Fruit fly (Drosophila melanogaster) whole organism, embryonic: ENCODE results near the gene orb.

Source experiments
- Ada2b ChIP-seq: fragments of 200-800 bp; sonication (Bioruptor generic); IDR thresholded peaks from 2 replicates; pipeline ENCODE4 v1.3.6; 2022; ENCODE audit warnings: missing biosample characterization, missing genetic modification characterization
- Blimp-1 ChIP-seq: fragments of 200-800 bp; sonication (Bioruptor generic); optimal IDR thresholded peaks from 3 replicates; lab custom pipeline; 2018; ENCODE audit warnings: missing biosample characterization, missing genetic modification characterization, mild to moderate bottlenecking, moderate library complexity, missing genetic modification reagents
- CG10654 ChIP-seq: fragments of 200-800 bp; sonication (Bioruptor generic); optimal IDR thresholded peaks from 2 replicates; lab custom pipeline; 2016; ENCODE audit warnings: missing biosample characterization, missing genetic modification characterization
- CG11247 ChIP-seq: fragments of 200-800 bp; sonication (Bioruptor generic); IDR thresholded peaks from 2 replicates; pipeline ENCODE4 v1.3.6; 2022; ENCODE audit warnings: missing biosample characterization, missing genetic modification characterization
- CG12299 ChIP-seq: fragments of 200-800 bp; sonication (Bioruptor generic); optimal IDR thresholded peaks from 2 replicates; lab custom pipeline; 2018; ENCODE audit warnings: missing biosample characterization, mild to moderate bottlenecking, missing genetic modification characterization
- CG12769 ChIP-seq: fragments of 200-800 bp; sonication (Bioruptor generic); optimal IDR thresholded peaks from 2 replicates; lab custom pipeline; 2019; ENCODE audit warnings: missing biosample characterization, mild to moderate bottlenecking, missing genetic modification characterization, moderate library complexity
- CG12942 ChIP-seq: fragments of 200-800 bp; sonication (Bioruptor generic); optimal IDR thresholded peaks from 3 replicates; lab custom pipeline; 2016; ENCODE audit warnings: missing biosample characterization, missing genetic modification characterization
- CG14667 ChIP-seq: fragments of 200-800 bp; sonication (Bioruptor generic); IDR thresholded peaks from 2 replicates; pipeline ENCODE4 v1.3.6; 2022; ENCODE audit warnings: missing biosample characterization, missing genetic modification characterization
- CG1529 ChIP-seq: fragments of 200-800 bp; sonication (Bioruptor generic); optimal IDR thresholded peaks from 3 replicates; lab custom pipeline; 2018; ENCODE audit warnings: missing biosample characterization, missing genetic modification characterization
- CG1603 ChIP-seq: fragments of 200-800 bp; sonication (Bioruptor generic); optimal IDR thresholded peaks from 2 replicates; lab custom pipeline; 2019; ENCODE audit warnings: missing biosample characterization, mild to moderate bottlenecking, missing genetic modification characterization, moderate library complexity
- CG16815 ChIP-seq: fragments of 200-800 bp; sonication (Bioruptor generic); optimal IDR thresholded peaks from 3 replicates; lab custom pipeline; 2017; ENCODE audit warnings: missing biosample characterization, mild to moderate bottlenecking, missing genetic modification characterization
- CG17829 ChIP-seq: fragments of 200-800 bp; optimal IDR thresholded peaks from 2 replicates; lab custom pipeline; 2019; ENCODE audit warnings: missing biosample characterization, mild to moderate bottlenecking, missing genetic modification characterization, moderate library complexity
- CG18476 ChIP-seq: fragments of 200-800 bp; sonication (Bioruptor generic); optimal IDR thresholded peaks from 2 replicates; lab custom pipeline; 2016; ENCODE audit warnings: missing biosample characterization, mild to moderate bottlenecking, missing genetic modification characterization
- CG3281 ChIP-seq: fragments of 200-800 bp; sonication (Bioruptor generic); optimal IDR thresholded peaks from 3 replicates; lab custom pipeline; 2017; ENCODE audit warnings: missing biosample characterization, mild to moderate bottlenecking, missing genetic modification characterization
- CG4282 ChIP-seq: fragments of 200-800 bp; sonication (Bioruptor generic); optimal IDR thresholded peaks from 2 replicates; lab custom pipeline; 2016; ENCODE audit warnings: missing biosample characterization, missing genetic modification characterization
- CG6683 ChIP-seq: fragments of 200-800 bp; sonication (Bioruptor generic); optimal IDR thresholded peaks from 2 replicates; lab custom pipeline; 2017; ENCODE audit warnings: missing biosample characterization, mild to moderate bottlenecking, missing genetic modification characterization, missing genetic modification reagents
- CG6765 ChIP-seq: fragments of 200-800 bp; sonication (Bioruptor generic); optimal IDR thresholded peaks from 3 replicates; lab custom pipeline; 2017; ENCODE audit warnings: missing biosample characterization, mild to moderate bottlenecking, missing genetic modification characterization
- CG6791 ChIP-seq: fragments of 200-800 bp; sonication (Bioruptor generic); IDR thresholded peaks from 3 replicates; pipeline ENCODE4 v1.3.6; 2022; ENCODE audit warnings: missing biosample characterization, missing genetic modification characterization; ENCODE audit not compliant: partially characterized antibody
- CG8290 ChIP-seq, 3 experiments: fragments of 200-800 bp; sonication (Bioruptor generic); optimal IDR thresholded peaks; 2 replicates each; lab custom pipeline; 2016 to 2019; ENCODE audit warnings: missing biosample characterization in 3 of 3, missing genetic modification characterization in 3 of 3, mild to moderate bottlenecking in 2 of 3, moderate library complexity in 1 of 3
- CTCF ChIP-seq: fragments of 200-800 bp; sonication (Bioruptor generic); optimal IDR thresholded peaks from 2 replicates; lab custom pipeline; 2017; ENCODE audit warnings: missing biosample characterization, mild to moderate bottlenecking, missing genetic modification characterization, moderate library complexity
- Dfd ChIP-seq, 2 experiments: fragments of >200 bp; optimal IDR thresholded peaks; 2 replicates each; lab custom pipeline; 2017; ENCODE audit warnings: missing biosample characterization in 2 of 2, missing genetic modification characterization in 2 of 2
- Dp ChIP-seq: fragments of 200-800 bp; sonication (Bioruptor generic); optimal IDR thresholded peaks from 2 replicates; lab custom pipeline; 2018; ENCODE audit warnings: missing biosample characterization, mild to moderate bottlenecking, missing genetic modification characterization, moderate library complexity
- HLH4C ChIP-seq: fragments of 200-800 bp; sonication (Bioruptor generic); IDR thresholded peaks from 3 replicates; pipeline ENCODE4 v1.3.6; 2022; ENCODE audit warnings: missing biosample characterization, missing genetic modification characterization; ENCODE audit not compliant: partially characterized antibody
- Hr78 ChIP-seq, 2 experiments: fragments of 200-800 bp in 1 of 2; fragments of >200 bp in 1 of 2; sonication (Bioruptor generic) in 1 of 2; optimal IDR thresholded peaks; 2 replicates each; lab custom pipeline; 2017 to 2019; ENCODE audit warnings: missing biosample characterization in 2 of 2, missing genetic modification characterization in 2 of 2, mild to moderate bottlenecking in 1 of 2, moderate library complexity in 1 of 2
- Lhr ChIP-seq: fragments of 200-800 bp; sonication (Bioruptor generic); optimal IDR thresholded peaks from 3 replicates; lab custom pipeline; 2017; ENCODE audit warnings: mild to moderate bottlenecking, missing biosample characterization, missing genetic modification reagents, missing genetic modification characterization
- NfI ChIP-seq: fragments of 200-800 bp; sonication (Bioruptor generic); optimal IDR thresholded peaks from 3 replicates; lab custom pipeline; 2018; ENCODE audit warnings: missing biosample characterization, mild to moderate bottlenecking, missing genetic modification characterization, moderate library complexity
- Spps ChIP-seq: fragments of 200-800 bp; sonication (Bioruptor generic); optimal IDR thresholded peaks from 2 replicates; lab custom pipeline; 2018; ENCODE audit warnings: missing biosample characterization, mild to moderate bottlenecking, missing genetic modification characterization
- Sry-δ ChIP-seq: fragments of 200-800 bp; sonication (Bioruptor generic); optimal IDR thresholded peaks from 2 replicates; lab custom pipeline; 2016; ENCODE audit warnings: missing biosample characterization, missing genetic modification characterization
- al ChIP-seq: fragments of 200-800 bp; sonication (Bioruptor generic); IDR thresholded peaks from 2 replicates; pipeline ENCODE4 v1.3.6; 2022; ENCODE audit warnings: missing biosample characterization, missing genetic modification characterization
- caup ChIP-seq: fragments of 200-800 bp; sonication (Bioruptor generic); optimal IDR thresholded peaks from 3 replicates; lab custom pipeline; 2017; ENCODE audit warnings: missing biosample characterization, mild to moderate bottlenecking, missing genetic modification characterization, moderate library complexity; ENCODE audit not compliant: severe bottlenecking
- danr ChIP-seq: fragments of 200-800 bp; sonication (Bioruptor generic); IDR thresholded peaks from 2 replicates; pipeline ENCODE4 v1.3.6; 2022; ENCODE audit warnings: missing biosample characterization, missing genetic modification characterization
- dysf ChIP-seq: fragments of 200-800 bp; sonication (Bioruptor generic); IDR thresholded peaks from 3 replicates; pipeline ENCODE4 v1.3.6; 2022; ENCODE audit warnings: missing biosample characterization, missing genetic modification characterization
- grau ChIP-seq: fragments of 200-800 bp; optimal IDR thresholded peaks from 3 replicates; lab custom pipeline; 2019; ENCODE audit warnings: missing biosample characterization, mild to moderate bottlenecking, missing genetic modification characterization, moderate library complexity
- hkb ChIP-seq, 2 experiments: fragments of 200-800 bp in 1 of 2; fragments of >200 bp in 1 of 2; sonication (Bioruptor generic) in 1 of 2; IDR thresholded peaks in 1 of 2; optimal IDR thresholded peaks in 1 of 2; 2 replicates each; pipeline versions ENCODE4 v1.3.6 to Lab custom; 2017 to 2022; ENCODE audit warnings: missing biosample characterization in 1 of 2, missing genetic modification characterization in 1 of 2
- lov ChIP-seq, 2 experiments: fragments of 200-800 bp in 1 of 2; fragments of >200 bp in 1 of 2; sonication (Bioruptor generic) in 1 of 2; IDR thresholded peaks in 1 of 2; optimal IDR thresholded peaks in 1 of 2; 2 replicates in 1 of 2; 3 replicates in 1 of 2; pipeline versions ENCODE4 v1.3.6 to Lab custom; 2017 to 2022; ENCODE audit warnings: missing biosample characterization in 1 of 2, missing genetic modification characterization in 1 of 2
- luna ChIP-seq: fragments of 200-800 bp; sonication (Bioruptor generic); optimal IDR thresholded peaks from 2 replicates; lab custom pipeline; 2016; ENCODE audit warnings: missing biosample characterization, missing genetic modification characterization
- nerfin-1 ChIP-seq: fragments of 200-800 bp; sonication (Bioruptor generic); optimal IDR thresholded peaks from 3 replicates; lab custom pipeline; 2019; ENCODE audit warnings: missing biosample characterization, mild to moderate bottlenecking, missing genetic modification characterization, moderate library complexity
- pho ChIP-seq: fragments of 200-800 bp; sonication (Bioruptor generic); optimal IDR thresholded peaks from 2 replicates; lab custom pipeline; 2016; ENCODE audit warnings: missing biosample characterization, missing genetic modification characterization
- pnt ChIP-seq: fragments of 200-800 bp; sonication (Bioruptor generic); optimal IDR thresholded peaks from 3 replicates; lab custom pipeline; 2016; ENCODE audit warnings: missing biosample characterization, missing genetic modification characterization
- prd ChIP-seq, 3 experiments: fragments of >200 bp in 2 of 3; fragments of 200-800 bp in 1 of 3; sonication (Bioruptor generic) in 1 of 3; optimal IDR thresholded peaks in 2 of 3; IDR thresholded peaks in 1 of 3; 2 replicates in 2 of 3; 3 replicates in 1 of 3; pipeline versions ENCODE4 v1.3.6 to Lab custom; 2017 to 2022; ENCODE audit warnings: missing biosample characterization in 1 of 3, missing genetic modification characterization in 1 of 3
- repo ChIP-seq: fragments of 200-800 bp; sonication (Bioruptor generic); optimal IDR thresholded peaks from 2 replicates; lab custom pipeline; 2016; ENCODE audit warnings: missing biosample characterization, missing genetic modification characterization
- sd ChIP-seq: fragments of 200-800 bp; sonication (Bioruptor generic); optimal IDR thresholded peaks from 3 replicates; lab custom pipeline; 2018; ENCODE audit warnings: missing biosample characterization, mild to moderate bottlenecking, missing genetic modification characterization, moderate library complexity
- seq ChIP-seq: fragments of 200-800 bp; sonication (Bioruptor generic); IDR thresholded peaks from 2 replicates; pipeline ENCODE4 v1.3.6; 2022; ENCODE audit warnings: missing biosample characterization, missing genetic modification characterization
- sna ChIP-seq: fragments of 200-800 bp; sonication (Bioruptor generic); IDR thresholded peaks from 2 replicates; pipeline ENCODE4 v1.3.6; 2022; ENCODE audit warnings: missing biosample characterization, missing genetic modification characterization; ENCODE audit not compliant: partially characterized antibody
- sr ChIP-seq: fragments of 200-800 bp; sonication (Bioruptor generic); IDR thresholded peaks from 3 replicates; pipeline ENCODE4 v1.3.6; 2022; ENCODE audit warnings: missing biosample characterization, missing genetic modification characterization
- vvl ChIP-seq: fragments of 200-800 bp; sonication (Bioruptor generic); IDR thresholded peaks from 2 replicates; pipeline ENCODE4 v1.3.6; 2022; ENCODE audit warnings: missing biosample characterization, missing genetic modification characterization
- zen ChIP-seq: fragments of 200-800 bp; sonication (Bioruptor generic); optimal IDR thresholded peaks from 3 replicates; lab custom pipeline; 2018; ENCODE audit warnings: missing biosample characterization, mild to moderate bottlenecking, missing genetic modification characterization, moderate library complexity

Gene orb

dm6 chr3R:23239934-23240632, 40.6 kb downstream of the orb start (continued):
- TF ChIP-seq CG1529 (GFP tag; lab: Kevin White, UChicago), result peak; percentile 15
- no peak for TF ChIP-seq sna (GFP tag; lab: Robert Waterston, UW)
- TF ChIP-seq hkb (optimal IDR thresholded peaks at IDR 0.05; lab: Kevin White, UChicago), result no peak
- TF ChIP-seq hkb (GFP tag; IDR thresholded peaks at IDR 0.05; lab: Robert Waterston, UW), result peak; percentile 75
- TF ChIP-seq CG6791 (GFP tag; lab: Robert Waterston, UW), result no peak
- no peak for TF ChIP-seq prd (optimal IDR thresholded peaks at IDR 0.05; lab: Kevin White, UChicago)
- peak; percentile 71 for TF ChIP-seq prd (GFP tag; IDR thresholded peaks at IDR 0.05; lab: Robert Waterston, UW)
- no peak for TF ChIP-seq CG12769 (tag; lab: Kevin White, UChicago)
- no peak for TF ChIP-seq CG1603 (tag; lab: Kevin White, UChicago)
- TF ChIP-seq vvl (GFP tag; lab: Robert Waterston, UW), result peak; percentile 79
- TF ChIP-seq Hr78 (GFP tag; optimal IDR thresholded peaks at IDR 0.05; lab: Kevin White, UChicago), result no peak
- peak; percentile 24 for TF ChIP-seq sd
- TF ChIP-seq CG18476 (GFP tag; lab: Kevin White, UChicago), result peak; percentile 2
- TF ChIP-seq lov (optimal IDR thresholded peaks at IDR 0.05; lab: Kevin White, UChicago), result no peak
- TF ChIP-seq lov (GFP tag; IDR thresholded peaks at IDR 0.05; lab: Robert Waterston, UW), result no peak
- TF ChIP-seq CG12942 (GFP tag; lab: Kevin White, UChicago), result no peak
- peak; percentile 76 for TF ChIP-seq CG3281
- peak; percentile 52 for TF ChIP-seq pho
- TF ChIP-seq seq (GFP tag; lab: Robert Waterston, UW), result peak; percentile 70; the same call in 1 of the 2 replicates
- TF ChIP-seq Dfd (GFP tag; optimal IDR thresholded peaks at IDR 0.05; lab: Kevin White, UChicago), result no peak
- TF ChIP-seq CG6765, result peak; percentile 33
- TF ChIP-seq pnt (GFP tag; lab: Kevin White, UChicago), result peak; percentile 35
- peak; percentile 37 for TF ChIP-seq zen (tag; lab: Kevin White, UChicago)
- no peak for TF ChIP-seq Lhr (GFP tag; lab: Kevin White, UChicago)
- no peak for TF ChIP-seq CG8290 (GFP tag; optimal IDR thresholded peaks at IDR 0.05; lab: Kevin White, UChicago)
- no peak for TF ChIP-seq CG8290 (tag; optimal IDR thresholded peaks at IDR 0.05; lab: Kevin White, UChicago)
- TF ChIP-seq NfI, result peak; percentile 22
- TF ChIP-seq CG17829, result peak; percentile 68
- TF ChIP-seq CG10654, result peak; percentile 28
- peak; percentile 83 for TF ChIP-seq Blimp-1
- TF ChIP-seq Spps (tag; lab: Kevin White, UChicago), result peak; percentile 16
- peak; percentile 79 for TF ChIP-seq nerfin-1 (tag; lab: Kevin White, UChicago)
- TF ChIP-seq CG4282, result no peak
- peak; percentile 69 for TF ChIP-seq CG6683 (GFP tag; lab: Kevin White, UChicago)
- no peak for TF ChIP-seq repo (GFP tag; lab: Kevin White, UChicago)
- no peak for TF ChIP-seq CG16815 (GFP tag; lab: Kevin White, UChicago)
- TF ChIP-seq al (GFP tag; lab: Robert Waterston, UW), result 0 out of 2 replicates have a peak, but pooled peaks have one; percentile 11
- no peak for TF ChIP-seq HLH4C (GFP tag; lab: Robert Waterston, UW)
- peak; percentile 41; the same call in 1 of the 2 replicates for TF ChIP-seq danr (GFP tag; lab: Robert Waterston, UW)
- TF ChIP-seq CG14667 (GFP tag; lab: Robert Waterston, UW), result peak; percentile 34
- peak; percentile 83 for TF ChIP-seq dysf (GFP tag; lab: Robert Waterston, UW)
- no peak for TF ChIP-seq luna (GFP tag; lab: Kevin White, UChicago)
- peak; percentile 75 for TF ChIP-seq Ada2b (GFP tag; lab: Robert Waterston, UW)
- TF ChIP-seq caup, result peak; percentile 73
- peak; percentile 25 for TF ChIP-seq CG12299 (tag; lab: Kevin White, UChicago)
- no peak for TF ChIP-seq CTCF (GFP tag; lab: Kevin White, UChicago)
- no peak for TF ChIP-seq grau (tag; lab: Kevin White, UChicago)
- TF ChIP-seq Dp (GFP tag; lab: Kevin White, UChicago), result no peak
- TF ChIP-seq CG11247 (GFP tag; lab: Robert Waterston, UW), result peak; percentile 72
- no peak for TF ChIP-seq sr (GFP tag; lab: Robert Waterston, UW)
- peak; percentile 11 for TF ChIP-seq Sry-δ (GFP tag; lab: Kevin White, UChicago)
